Worm (Caenorhabditis elegans) whole organism, midembryonic: Measurements from ENCODE around the gene rde-4.

Experiments used
- T22C8.4 ChIP-seq: fragments of 200-800 bp; sonication (Bioruptor generic); IDR thresholded peaks from 2 replicates; pipeline ENCODE4 v1.3.6; 2022; ENCODE audit warnings: missing genetic modification characterization, missing compliant biosample characterization
- flt-1 ChIP-seq: fragments of 200-800 bp; sonication (Bioruptor generic); IDR thresholded peaks from 2 replicates; pipeline ENCODE4 v1.3.6; 2022; ENCODE audit warnings: missing genetic modification characterization, missing compliant biosample characterization
- klf-2 ChIP-seq: fragments of 200-800 bp; sonication (Bioruptor generic); conservative IDR thresholded peaks from 2 replicates; pipeline ENCODE4 v1.3.6; 2022; ENCODE audit warnings: missing genetic modification reagents, missing genetic modification characterization, missing compliant biosample characterization
- med-1 ChIP-seq: sonication (generic microtip); optimal IDR thresholded peaks from 2 replicates; lab custom pipeline; 2017; ENCODE audit warnings: missing genetic modification characterization, mild to moderate bottlenecking, missing compliant biosample characterization, antibody characterized with exemption, missing genetic modification reagents; ENCODE audit not compliant: insufficient read depth
- ztf-23 ChIP-seq: fragments of 200-800 bp; sonication (Bioruptor generic); IDR thresholded peaks from 2 replicates; pipeline ENCODE4 v1.3.6; 2022; ENCODE audit warnings: missing genetic modification reagents, missing genetic modification characterization, missing compliant biosample characterization

- TF ChIP-seq klf-2 (GFP tag; lab: Robert Waterston, UW) (no peak), T22C8.4 (no peak), ztf-23 (GFP tag; lab: Robert Waterston, UW) (no peak), flt-1 (no peak), med-1 (GFP tag; lab: Kevin White, UChicago) (no peak)
Observed at ce11 chrIII:10196796-10197195, 21.6 kb downstream of the rde-4 start.
